Fruit fly (Drosophila melanogaster) Kc167 (cell line): ENCODE results near the gene Sfp77F.

Source experiments
- Sin3A ChIP-seq: fragments of >200 bp; optimal IDR thresholded peaks from 2 replicates; lab custom pipeline; 2018; ENCODE audit warnings: missing external identifiers
- h ChIP-seq: fragments of >200 bp; optimal IDR thresholded peaks from 3 replicates; lab custom pipeline; 2018; ENCODE audit warnings: missing external identifiers
- ttk ChIP-seq: sonication (Bioruptor generic); optimal IDR thresholded peaks from 2 replicates; lab custom pipeline; 2017; ENCODE audit warnings: missing external identifiers

dm6 chr3L:20915111-20915510, 17.9 kb upstream of the Sfp77F start:
- TF ChIP-seq h (lab: Kevin White, UChicago) (no peak), Sin3A (lab: Kevin White, UChicago) (no peak), ttk (lab: Kevin White, UChicago) (no peak)
